Worm (Caenorhabditis elegans) whole organism, young adult: Measurements from ENCODE around the gene trpa-1.

Experiments
- B0261.1 ChIP-seq: sonication (generic microtip); optimal IDR thresholded peaks from 2 replicates; lab custom pipeline; 2016; ENCODE audit warnings: mild to moderate bottlenecking, missing genetic modification characterization, moderate library complexity, missing compliant biosample characterization
- B0336.3 ChIP-seq: fragments of 200-800 bp; sonication (Bioruptor generic); IDR thresholded peaks from 2 replicates; pipeline ENCODE4 v1.3.6; 2022; ENCODE audit warnings: missing genetic modification characterization, missing compliant biosample characterization
- F22D6.2 ChIP-seq: sonication (generic microtip); optimal IDR thresholded peaks from 2 replicates; lab custom pipeline; 2016; ENCODE audit warnings: mild to moderate bottlenecking, missing genetic modification characterization, missing compliant biosample characterization
- F23B12.7 ChIP-seq: sonication (generic microtip); optimal IDR thresholded peaks from 2 replicates; lab custom pipeline; 2017; ENCODE audit warnings: missing genetic modification characterization, mild to moderate bottlenecking, missing compliant biosample characterization, antibody characterized with exemption, moderate library complexity; ENCODE audit not compliant: insufficient read depth
- F57C9.4 ChIP-seq: sonication (generic microtip); optimal IDR thresholded peaks from 2 replicates; lab custom pipeline; 2017; ENCODE audit warnings: mild to moderate bottlenecking, missing genetic modification characterization, missing compliant biosample characterization
- K11D2.4 ChIP-seq: fragments of 200-800 bp; sonication (Bioruptor generic); IDR thresholded peaks from 2 replicates; pipeline ENCODE4 v1.3.6; 2022; ENCODE audit warnings: missing genetic modification reagents, missing genetic modification characterization, missing compliant biosample characterization
- K12H6.12 ChIP-seq: fragments of 200-800 bp; sonication (Bioruptor generic); optimal IDR thresholded peaks from 2 replicates; lab custom pipeline; 2018; ENCODE audit warnings: mild to moderate bottlenecking, missing genetic modification characterization, missing compliant biosample characterization
- Y53G8AR.9 ChIP-seq: fragments of 200-800 bp; sonication (Bioruptor generic); conservative IDR thresholded peaks from 2 replicates; pipeline ENCODE4 v1.3.6; 2022; ENCODE audit warnings: missing genetic modification reagents, missing genetic modification characterization, missing compliant biosample characterization
- Y79H2A.3 ChIP-seq: fragments of 200-800 bp; sonication (Bioruptor generic); conservative IDR thresholded peaks from 2 replicates; pipeline ENCODE4 v1.3.6; 2022; ENCODE audit warnings: missing genetic modification reagents, missing genetic modification characterization, missing compliant biosample characterization
- Y95B8A.8 ChIP-seq: fragments of 200-800 bp; sonication (Bioruptor generic); IDR thresholded peaks from 2 replicates; pipeline ENCODE4 v1.3.6; 2022; ENCODE audit warnings: missing genetic modification reagents, missing genetic modification characterization, missing compliant biosample characterization
- atf-7 ChIP-seq: sonication (generic microtip); optimal IDR thresholded peaks from 2 replicates; lab custom pipeline; 2017; ENCODE audit warnings: mild to moderate bottlenecking, missing genetic modification characterization, missing compliant biosample characterization
- athp-1 ChIP-seq: sonication (generic microtip); optimal IDR thresholded peaks from 2 replicates; lab custom pipeline; 2017; ENCODE audit warnings: mild to moderate bottlenecking, missing genetic modification characterization, missing compliant biosample characterization
- attf-5 ChIP-seq: fragments of 200-800 bp; sonication (Bioruptor generic); optimal IDR thresholded peaks from 2 replicates; lab custom pipeline; 2018; ENCODE audit warnings: mild to moderate bottlenecking, missing genetic modification characterization, missing compliant biosample characterization
- ceh-27 ChIP-seq: fragments of 200-800 bp; sonication (Bioruptor generic); optimal IDR thresholded peaks from 2 replicates; lab custom pipeline; 2018; ENCODE audit warnings: mild to moderate bottlenecking, missing genetic modification characterization, moderate library complexity, missing compliant biosample characterization
- ceh-40 ChIP-seq: fragments of 200-800 bp; sonication (Bioruptor generic); IDR thresholded peaks from 2 replicates; pipeline ENCODE4 v1.3.6; 2022; ENCODE audit warnings: missing genetic modification characterization, missing compliant biosample characterization
- chd-7 ChIP-seq: sonication (generic microtip); optimal IDR thresholded peaks from 2 replicates; lab custom pipeline; 2016; ENCODE audit warnings: mild to moderate bottlenecking, missing genetic modification characterization, moderate library complexity, missing compliant biosample characterization
- die-1 ChIP-seq: sonication (generic microtip); optimal IDR thresholded peaks from 2 replicates; lab custom pipeline; 2016; ENCODE audit warnings: missing genotype, mild to moderate bottlenecking, missing genetic modification characterization, missing compliant biosample characterization
- efl-1 ChIP-seq: fragments of 150-350 bp; optimal IDR thresholded peaks from 2 replicates; lab custom pipeline; 2014; ENCODE audit warnings: missing biosample characterization, missing genetic modification reagents, missing genetic modification characterization
- egrh-3 ChIP-seq: fragments of 200-800 bp; sonication (Bioruptor generic); IDR thresholded peaks from 2 replicates; pipeline ENCODE4 v1.3.6; 2022; ENCODE audit warnings: missing genetic modification reagents, missing genetic modification characterization, missing compliant biosample characterization
- ekl-4 ChIP-seq: fragments of 200-800 bp; sonication (Bioruptor generic); IDR thresholded peaks from 2 replicates; pipeline ENCODE4 v1.3.6; 2022; ENCODE audit warnings: missing genetic modification reagents, missing genetic modification characterization, missing compliant biosample characterization
- ets-4 ChIP-seq: fragments of 200-800 bp; sonication (Bioruptor generic); optimal IDR thresholded peaks from 2 replicates; lab custom pipeline; 2018; ENCODE audit warnings: mild to moderate bottlenecking, missing genetic modification characterization, missing compliant biosample characterization
- him-1 ChIP-seq: sonication (generic microtip); optimal IDR thresholded peaks from 2 replicates; lab custom pipeline; 2016; ENCODE audit warnings: missing genotype, missing genetic modification reagents, missing genetic modification characterization, missing compliant biosample characterization
- hmg-1.2 ChIP-seq: fragments of 200-800 bp; sonication (Bioruptor generic); IDR thresholded peaks from 2 replicates; pipeline ENCODE4 v1.3.6; 2022; ENCODE audit warnings: missing genetic modification reagents, missing genetic modification characterization, missing compliant biosample characterization
- hrde-1 ChIP-seq: sonication (generic microtip); optimal IDR thresholded peaks from 2 replicates; lab custom pipeline; 2016; ENCODE audit warnings: missing genetic modification characterization, mild to moderate bottlenecking, missing compliant biosample characterization, moderate library complexity, missing genotype, missing genetic modification reagents, borderline replicate concordance
- lin-35 ChIP-seq, 3 experiments: fragments of 150-350 bp in 2 of 3; sonication (generic microtip) in 1 of 3; optimal IDR thresholded peaks; 2 replicates each; lab custom pipeline; 2014 to 2018; ENCODE audit warnings: missing biosample characterization in 3 of 3, missing genetic modification characterization in 3 of 3, missing genetic modification reagents in 3 of 3
- lin-40 ChIP-seq: sonication (generic microtip); optimal IDR thresholded peaks from 2 replicates; lab custom pipeline; 2016; ENCODE audit warnings: missing genetic modification characterization, mild to moderate bottlenecking, missing compliant biosample characterization, missing genotype, missing genetic modification reagents
- lsl-1 ChIP-seq: fragments of 200-800 bp; sonication (Bioruptor generic); optimal IDR thresholded peaks from 2 replicates; lab custom pipeline; 2018; ENCODE audit warnings: mild to moderate bottlenecking, missing genetic modification characterization, moderate library complexity, missing compliant biosample characterization
- lsy-27 ChIP-seq: sonication (generic microtip); optimal IDR thresholded peaks from 2 replicates; lab custom pipeline; 2017; ENCODE audit warnings: missing genetic modification characterization, mild to moderate bottlenecking, missing compliant biosample characterization, antibody characterized with exemption, missing genotype, borderline replicate concordance; ENCODE audit not compliant: insufficient read depth
- madf-10 ChIP-seq: sonication (generic microtip); optimal IDR thresholded peaks from 2 replicates; lab custom pipeline; 2016; ENCODE audit warnings: mild to moderate bottlenecking, missing genetic modification characterization, missing compliant biosample characterization
- mcd-1 ChIP-seq: fragments of 200-800 bp; sonication (Bioruptor generic); IDR thresholded peaks from 2 replicates; pipeline ENCODE4 v1.3.6; 2022; ENCODE audit warnings: missing genetic modification reagents, missing genetic modification characterization, missing compliant biosample characterization
- mel-28 ChIP-seq: sonication (generic microtip); optimal IDR thresholded peaks from 2 replicates; lab custom pipeline; 2016; ENCODE audit warnings: borderline replicate concordance, mild to moderate bottlenecking, missing genetic modification characterization, missing compliant biosample characterization
- mxl-1 ChIP-seq: sonication (generic microtip); optimal IDR thresholded peaks from 2 replicates; lab custom pipeline; 2016; ENCODE audit warnings: missing genetic modification characterization, missing compliant biosample characterization
- nfya-1 ChIP-seq: sonication (generic microtip); optimal IDR thresholded peaks from 2 replicates; lab custom pipeline; 2017; ENCODE audit warnings: antibody characterized with exemption, missing compliant biosample characterization, missing genetic modification characterization, borderline replicate concordance; ENCODE audit not compliant: insufficient read depth
- nhr-90 ChIP-seq: sonication (generic microtip); optimal IDR thresholded peaks from 2 replicates; lab custom pipeline; 2016; ENCODE audit warnings: missing genotype, mild to moderate bottlenecking, missing genetic modification characterization, missing compliant biosample characterization
- rec-8 ChIP-seq, 2 experiments: sonication (generic microtip); optimal IDR thresholded peaks; 2 replicates each; lab custom pipeline; 2016; ENCODE audit warnings: mild to moderate bottlenecking in 2 of 2, missing genetic modification characterization in 2 of 2, missing genetic modification reagents in 2 of 2, missing genotype in 2 of 2, missing biosample characterization in 1 of 2, missing compliant biosample characterization in 1 of 2, moderate library complexity in 1 of 2
- sea-2 ChIP-seq: fragments of 200-800 bp; sonication (Bioruptor generic); IDR thresholded peaks from 2 replicates; pipeline ENCODE4 v1.3.6; 2022; ENCODE audit warnings: missing genetic modification characterization, missing compliant biosample characterization
- sptf-2 ChIP-seq: fragments of 200-800 bp; sonication (Bioruptor generic); optimal IDR thresholded peaks from 2 replicates; lab custom pipeline; 2018; ENCODE audit warnings: mild to moderate bottlenecking, missing genetic modification characterization, missing compliant biosample characterization
- tlf-1 ChIP-seq: fragments of 200-800 bp; sonication (Bioruptor generic); optimal IDR thresholded peaks from 2 replicates; lab custom pipeline; 2018; ENCODE audit warnings: mild to moderate bottlenecking, missing genetic modification characterization, missing compliant biosample characterization
- zfh-2 ChIP-seq: fragments of 200-800 bp; sonication (Bioruptor generic); conservative IDR thresholded peaks from 2 replicates; pipeline ENCODE4 v1.3.6; 2022; ENCODE audit warnings: missing genetic modification reagents, missing genetic modification characterization, missing compliant biosample characterization
- ztf-26 ChIP-seq: sonication (generic microtip); optimal IDR thresholded peaks from 2 replicates; lab custom pipeline; 2017; ENCODE audit warnings: missing genetic modification characterization, missing compliant biosample characterization
- ztf-3 ChIP-seq: fragments of 200-800 bp; sonication (Bioruptor generic); optimal IDR thresholded peaks from 2 replicates; lab custom pipeline; 2018; ENCODE audit warnings: mild to moderate bottlenecking, missing genetic modification characterization, missing compliant biosample characterization
- ztf-6 ChIP-seq: fragments of 200-800 bp; sonication (Bioruptor generic); IDR thresholded peaks from 2 replicates; pipeline ENCODE4 v1.3.6; 2022; ENCODE audit warnings: missing genetic modification reagents, missing genetic modification characterization, missing compliant biosample characterization

trpa-1 gene

DNA sequence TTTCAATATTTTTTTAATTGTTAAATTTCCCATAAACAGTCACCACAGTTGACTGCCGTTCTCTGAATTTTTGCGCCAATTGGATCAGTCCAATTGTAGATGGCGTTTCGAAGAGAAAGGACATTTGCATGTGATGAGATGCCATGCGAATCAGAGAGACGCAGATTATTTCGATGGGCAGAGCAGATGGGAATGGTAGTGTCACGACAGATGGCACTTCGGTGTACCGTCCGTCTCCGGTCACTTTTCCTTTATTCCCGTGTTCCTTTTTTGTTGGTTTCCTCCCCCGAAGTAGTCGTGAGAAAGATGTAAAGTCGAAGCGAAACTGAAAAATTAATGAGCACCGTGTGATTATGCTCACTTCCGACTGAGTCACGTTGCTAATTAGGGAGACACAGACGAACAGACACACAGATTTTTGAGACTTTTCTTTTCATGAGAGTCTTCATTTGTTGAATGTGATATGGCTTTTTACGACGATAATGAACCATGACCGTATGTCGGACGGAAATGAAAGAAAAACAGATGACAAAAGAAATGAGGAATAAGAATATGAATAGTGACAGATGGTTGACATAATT lies 3.4 kb downstream of the trpa-1 start:
- TF ChIP-seq B0261.1 (tag; lab: Kevin White, UChicago), result no peak

DNA sequence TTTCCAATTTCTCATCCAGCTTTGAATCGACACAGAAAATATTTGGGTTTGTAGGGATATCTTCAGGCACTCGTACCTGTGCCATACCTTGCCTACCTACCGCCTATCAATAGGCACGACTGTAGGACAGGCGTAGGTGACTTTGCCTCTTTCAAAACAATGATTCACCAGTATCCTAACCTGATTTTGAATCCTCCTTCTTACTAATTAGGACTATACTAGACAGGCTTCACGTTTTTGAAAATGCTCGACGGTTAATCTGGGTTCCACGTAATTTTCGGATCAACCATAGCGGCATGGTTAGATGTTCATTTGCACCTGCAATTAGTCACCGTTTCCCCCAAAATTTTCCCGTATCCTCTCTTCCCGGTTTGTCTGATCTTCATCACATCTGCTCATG lies 4.1 kb downstream of the trpa-1 start:
- TF ChIP-seq sptf-2, result no peak
- TF ChIP-seq ets-4 (GFP tag; lab: Kevin White, UChicago), result no peak
- TF ChIP-seq lsy-27 (tag; lab: Kevin White, UChicago), result no peak
- no peak for TF ChIP-seq attf-5 (GFP tag; lab: Kevin White, UChicago)
- no peak for TF ChIP-seq nhr-90 (tag; lab: Kevin White, UChicago)
- TF ChIP-seq him-1 (tag; lab: Kevin White, UChicago), result no peak
- TF ChIP-seq lin-40, result no peak
- no peak for TF ChIP-seq ztf-26 (tag; lab: Kevin White, UChicago)
- no peak for TF ChIP-seq ceh-40 (GFP tag; lab: Robert Waterston, UW)
- TF ChIP-seq atf-7, result no peak
- no peak for TF ChIP-seq die-1 (tag; lab: Kevin White, UChicago)

DNA sequence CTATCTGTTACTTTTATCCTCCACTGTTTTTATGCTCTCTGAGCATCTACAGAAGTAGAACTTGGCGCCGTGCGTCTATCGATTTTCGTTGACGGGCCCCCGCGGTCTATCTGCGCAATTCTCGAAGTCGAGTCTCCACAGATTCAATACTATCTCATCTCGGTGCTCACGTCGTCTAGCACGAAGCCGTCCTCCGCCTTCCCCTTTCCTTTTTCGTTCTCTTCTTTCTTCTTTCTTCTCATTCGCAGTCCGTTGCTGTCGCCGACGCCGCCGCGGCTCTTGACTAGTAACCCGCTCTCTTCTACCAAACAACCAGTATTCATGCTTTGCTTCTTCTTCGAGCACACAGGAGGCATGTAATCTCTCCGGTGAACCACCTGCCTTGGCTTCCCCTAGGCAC lies 6.8 kb downstream of the trpa-1 start:
- TF ChIP-seq mel-28 (tag; lab: Kevin White, UChicago) (no peak), attf-5 (GFP tag; lab: Kevin White, UChicago) (no peak), nfya-1 (tag; lab: Kevin White, UChicago) (no peak), ceh-40 (GFP tag; lab: Robert Waterston, UW) (no peak), athp-1 (tag; lab: Kevin White, UChicago) (no peak), lsl-1 (no peak), madf-10 (tag; lab: Kevin White, UChicago) (peak; percentile 39), F57C9.4 (no peak), Y79H2A.3 (GFP tag; lab: Robert Waterston, UW) (no peak), Y53G8AR.9 (GFP tag; lab: Robert Waterston, UW) (no peak), zfh-2 (GFP tag; lab: Robert Waterston, UW) (peak; percentile 65), sea-2 (GFP tag; lab: Robert Waterston, UW) (no peak), F23B12.7 (tag; lab: Kevin White, UChicago) (no peak), ceh-27 (peak; percentile 1), lin-35 (GFP tag; optimal IDR thresholded peaks at IDR 0.05; lab: Kevin White, UChicago) (no peak), K12H6.12 (tag; lab: Kevin White, UChicago) (peak; percentile 9), hmg-1.2 (GFP tag; lab: Robert Waterston, UW) (peak; percentile 37; the same call in 1 of the 2 replicates), ztf-6 (no peak), hrde-1 (tag; lab: Kevin White, UChicago) (no peak), Y95B8A.8 (GFP tag; lab: Robert Waterston, UW) (no peak), ztf-3 (GFP tag; lab: Kevin White, UChicago) (no peak), mxl-1 (tag; lab: Kevin White, UChicago) (no peak), rec-8 (tag; optimal IDR thresholded peaks at IDR 0.05; lab: Kevin White, UChicago) (no peak), K11D2.4 (GFP tag; lab: Robert Waterston, UW) (no peak), tlf-1 (no peak), mcd-1 (GFP tag; lab: Robert Waterston, UW) (peak; percentile 31; the same call in 1 of the 2 replicates), efl-1 (GFP tag; lab: Kevin White, UChicago) (no peak), ekl-4 (GFP tag; lab: Robert Waterston, UW) (no peak), chd-7 (tag; lab: Kevin White, UChicago) (no peak), F22D6.2 (tag; lab: Kevin White, UChicago) (no peak), nhr-90 (tag; lab: Kevin White, UChicago) (no peak), B0336.3 (GFP tag; lab: Robert Waterston, UW) (no peak), egrh-3 (0 out of 2 replicates have a peak, but pooled peaks have one; percentile 10), sptf-2 (no peak)
